Worm (Caenorhabditis elegans) whole organism, dauer: ENCODE data around the gene Y43F8C.9.

Experiments used
- unc-62 ChIP-seq: sonication (generic microtip); optimal IDR thresholded peaks from 2 replicates; lab custom pipeline; 2017; ENCODE audit warnings: missing biosample characterization, missing genetic modification reagents, missing genetic modification characterization

Y43F8C.9 gene

ce11 chrV:19645572-19646155, at the start of gene Y43F8C.9:
Gene Y43F8C.9, plus strand, starts transcription at chrV:19646105.
- no peak for TF ChIP-seq unc-62 (GFP tag; lab: Kevin White, UChicago)

ce11 chrV:19599087-19599486, 46.8 kb upstream of the Y43F8C.9 start:
- TF ChIP-seq unc-62 (GFP tag; lab: Kevin White, UChicago): no peak

ce11 chrV:19605415-19605814, 40.5 kb upstream of the Y43F8C.9 start:
- no peak for TF ChIP-seq unc-62 (GFP tag; lab: Kevin White, UChicago)

ce11 chrV:19605880-19606279, 40.0 kb upstream of the Y43F8C.9 start, which contains the start of gene nlp-25:
Gene nlp-25, plus strand, starts transcription at chrV:19606180.
- no peak for TF ChIP-seq unc-62 (GFP tag; lab: Kevin White, UChicago)

DNA sequence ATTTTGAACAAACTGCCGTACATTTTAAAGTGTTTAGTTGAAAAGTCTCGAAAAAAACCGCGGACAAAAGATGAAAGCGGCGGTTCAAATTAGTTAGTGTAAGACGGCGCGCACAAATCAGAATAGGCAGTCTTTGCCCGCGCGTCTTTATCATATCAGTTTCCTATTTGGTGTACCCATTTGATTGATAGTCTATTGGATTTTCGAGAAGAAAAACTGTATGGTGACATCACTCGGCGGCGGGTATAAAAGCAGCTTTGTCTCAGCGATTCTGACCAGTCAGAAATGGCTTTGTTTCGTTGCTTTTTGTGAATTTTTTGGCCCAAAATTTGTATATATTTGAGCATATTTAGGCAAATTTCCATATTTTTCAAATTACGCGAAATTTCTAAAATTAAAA, 37.2 kb upstream of the Y43F8C.9 start:
- no peak for TF ChIP-seq unc-62 (GFP tag; lab: Kevin White, UChicago)

DNA sequence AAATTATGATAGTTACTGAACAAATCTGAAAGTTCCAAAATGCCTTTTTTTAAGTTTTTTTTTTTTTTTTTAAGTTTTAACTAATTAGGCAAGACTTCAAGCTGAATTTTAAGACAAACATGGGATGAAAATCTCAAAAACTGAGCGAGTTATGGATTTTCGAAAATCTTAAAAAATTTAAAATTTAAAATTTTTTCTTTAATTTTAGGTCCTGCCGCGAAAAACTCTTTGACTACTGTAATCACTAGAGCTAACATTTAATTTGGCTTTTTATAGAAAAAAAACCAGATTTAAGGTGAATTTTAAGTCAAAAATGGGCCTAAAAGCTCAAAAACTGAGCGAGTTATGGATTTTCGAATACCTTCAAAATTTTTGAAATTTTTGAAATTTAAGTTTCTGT, 36.7 kb upstream of the Y43F8C.9 start, which contains the start of gene grsp-1:
Gene grsp-1 (plus strand): TSS at position 301 of the 400 bp plus-strand sequence.
- TF ChIP-seq unc-62 (GFP tag; lab: Kevin White, UChicago): no peak

DNA sequence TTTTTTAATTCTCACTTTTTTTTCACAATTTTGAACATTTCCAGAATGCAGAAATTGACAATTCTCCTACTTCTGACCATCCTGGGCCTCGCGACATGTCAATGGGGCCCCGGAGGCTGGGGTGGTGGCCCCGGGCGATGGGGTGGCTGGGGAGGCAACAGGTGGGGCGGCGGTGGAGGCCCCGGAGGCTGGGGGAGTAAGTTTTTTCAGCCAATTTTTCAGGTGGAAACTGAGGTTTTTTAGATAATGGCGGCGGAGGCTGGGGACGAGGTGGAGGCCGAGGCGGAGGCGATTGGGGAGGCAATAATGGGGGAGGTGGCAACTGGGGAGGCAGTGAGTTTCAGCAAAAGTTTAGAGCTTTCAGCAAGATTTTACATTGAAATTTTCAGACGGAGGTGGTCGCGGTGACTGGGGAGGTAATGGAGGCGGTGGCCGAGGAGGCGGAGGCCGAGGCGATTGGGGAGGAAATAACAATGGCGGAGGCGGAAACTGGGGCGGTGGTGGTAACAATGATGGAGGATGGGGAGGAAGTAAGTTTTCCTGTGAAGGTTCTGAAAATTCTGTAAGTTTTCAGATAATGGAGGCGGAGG, 35.7 kb upstream of the Y43F8C.9 start:
- no peak for TF ChIP-seq unc-62 (GFP tag; lab: Kevin White, UChicago)

ce11 chrV:19611675-19612345, 34.1 kb upstream of the Y43F8C.9 start:
- no peak for TF ChIP-seq unc-62 (GFP tag; lab: Kevin White, UChicago)

ce11 chrV:19613161-19613560, 32.7 kb upstream of the Y43F8C.9 start, which contains the start of gene nlp-26:
Gene nlp-26, plus strand, starts transcription at chrV:19613461.
- no peak for TF ChIP-seq unc-62 (GFP tag; lab: Kevin White, UChicago)

ce11 chrV:19620098-19620497, 25.8 kb upstream of the Y43F8C.9 start:
- no peak for TF ChIP-seq unc-62 (GFP tag; lab: Kevin White, UChicago)

DNA sequence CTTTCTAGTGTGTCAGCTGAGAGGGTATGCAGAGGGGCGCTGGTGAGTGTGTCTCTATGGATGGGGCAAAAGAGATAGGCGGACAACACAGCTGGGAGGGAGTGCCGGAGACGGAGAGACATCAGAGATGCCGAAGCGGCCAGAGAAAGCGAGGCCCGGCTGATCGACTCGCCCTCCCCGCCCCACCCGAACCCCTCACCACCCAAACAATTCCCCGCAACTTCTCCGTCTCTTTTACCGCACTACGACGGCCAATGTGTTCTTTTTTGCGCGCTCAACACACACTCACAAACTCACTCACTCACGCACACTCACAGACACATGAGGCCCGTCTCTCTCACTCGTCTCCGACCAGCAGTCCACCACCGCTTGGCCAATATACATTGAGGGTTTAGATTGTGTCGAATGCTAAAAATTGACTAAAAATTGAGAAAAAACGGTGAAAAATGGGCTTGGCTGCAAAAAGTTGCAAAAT, 23.4 kb upstream of the Y43F8C.9 start, which contains the start of gene Y43F8C.3:
Gene Y43F8C.3 (minus strand): TSS at position 187 of the 475 bp plus-strand sequence.
- TF ChIP-seq unc-62 (GFP tag; lab: Kevin White, UChicago): no peak

DNA sequence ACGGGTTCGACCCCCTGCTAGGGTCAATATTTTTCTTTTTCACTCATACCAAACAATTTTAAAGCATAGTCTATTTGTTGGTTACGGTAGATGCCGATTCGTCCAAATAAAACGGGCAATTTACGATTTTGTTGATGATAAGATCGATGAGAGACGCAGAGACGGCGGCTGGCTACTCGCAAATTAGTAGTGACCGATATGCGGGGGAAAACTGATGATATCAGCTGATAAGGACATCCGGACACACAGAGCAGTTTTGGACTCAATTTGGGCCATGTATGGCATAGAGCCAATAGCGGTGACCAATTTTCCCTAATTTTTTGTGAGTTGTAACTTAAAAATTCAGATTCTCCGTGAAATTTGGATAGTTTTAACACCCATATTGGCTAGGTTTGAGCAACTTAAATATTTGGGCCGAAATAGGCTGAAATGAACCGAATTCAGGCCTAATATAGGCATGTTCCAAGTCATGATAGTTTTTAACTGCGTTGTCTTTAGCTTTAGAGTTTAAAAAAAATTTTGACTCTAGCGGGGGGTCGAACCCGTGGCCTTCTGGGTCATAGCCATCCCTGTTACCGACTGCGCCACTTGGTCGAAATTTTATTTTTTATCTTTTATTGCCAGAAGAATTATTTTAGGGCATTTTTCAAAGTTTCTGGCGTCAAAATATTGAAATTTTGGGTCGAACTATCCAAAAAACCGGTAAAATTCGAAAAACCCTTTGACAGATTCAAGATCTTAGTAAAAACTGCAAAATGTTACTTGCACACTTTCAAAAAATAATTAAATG, 22.2 kb upstream of the Y43F8C.9 start:
- no peak for TF ChIP-seq unc-62 (GFP tag; lab: Kevin White, UChicago)

ce11 chrV:19624749-19625148, 21.2 kb upstream of the Y43F8C.9 start, which contains the start of gene dyf-19:
Gene dyf-19, plus strand, starts transcription at chrV:19625049.
- no peak for TF ChIP-seq unc-62 (GFP tag; lab: Kevin White, UChicago)

- no peak for TF ChIP-seq unc-62 (GFP tag; lab: Kevin White, UChicago)
Observed at ce11 chrV:19625719-19626118, 20.2 kb upstream of the Y43F8C.9 start.

DNA sequence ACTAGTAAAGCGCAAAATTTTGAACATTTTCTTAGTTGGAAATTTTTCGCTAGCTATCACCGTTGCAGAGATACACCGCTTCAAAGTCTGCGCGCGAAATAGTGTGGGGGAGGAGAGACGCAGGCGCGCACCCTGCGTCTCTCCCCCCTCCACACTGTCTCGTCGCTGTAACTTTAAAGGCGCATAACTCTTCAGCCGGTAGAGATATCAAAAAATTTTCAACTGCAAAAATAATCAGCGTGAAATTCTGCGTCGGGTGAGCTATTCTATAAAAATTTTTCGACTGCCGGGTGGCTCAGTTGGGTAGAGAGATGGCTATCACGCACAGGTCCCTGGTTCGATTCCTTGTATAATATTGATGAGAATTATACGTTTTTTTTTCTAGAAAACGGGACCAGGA, 16.4 kb upstream of the Y43F8C.9 start:
- no peak for TF ChIP-seq unc-62 (GFP tag; lab: Kevin White, UChicago)
